Worm (Caenorhabditis elegans) whole organism, L2 larva: ENCODE results near the gene K03B4.9.

ENCODE experiments used
- F13H6.1 ChIP-seq: sonication (generic microtip); optimal IDR thresholded peaks from 2 replicates; lab custom pipeline; 2016; ENCODE audit warnings: missing genetic modification characterization, missing compliant biosample characterization
- Y55F3AM.14 ChIP-seq: fragments of 200-800 bp; sonication (Bioruptor generic); optimal IDR thresholded peaks from 2 replicates; lab custom pipeline; 2018; ENCODE audit warnings: mild to moderate bottlenecking, missing genetic modification characterization, missing compliant biosample characterization
- dmd-4 ChIP-seq: sonication (generic microtip); optimal IDR thresholded peaks from 2 replicates; lab custom pipeline; 2017; ENCODE audit warnings: missing biosample characterization, missing genetic modification characterization
- lin-39 ChIP-seq: fragments of 150-350 bp; optimal IDR thresholded peaks from 2 replicates; lab custom pipeline; 2014; ENCODE audit warnings: missing biosample characterization, missing genetic modification reagents, missing genetic modification characterization
- nhr-10 ChIP-seq: sonication (generic microtip); optimal IDR thresholded peaks from 2 replicates; lab custom pipeline; 2017; ENCODE audit warnings: missing biosample characterization, missing genetic modification characterization
- snpc-4 ChIP-seq: fragments of 150-350 bp; optimal IDR thresholded peaks from 2 replicates; lab custom pipeline; 2014; ENCODE audit warnings: missing biosample characterization, missing genetic modification characterization
- zag-1 ChIP-seq: fragments of 150-350 bp; optimal IDR thresholded peaks from 2 replicates; lab custom pipeline; 2014; ENCODE audit warnings: missing biosample characterization, missing genetic modification characterization

DNA sequence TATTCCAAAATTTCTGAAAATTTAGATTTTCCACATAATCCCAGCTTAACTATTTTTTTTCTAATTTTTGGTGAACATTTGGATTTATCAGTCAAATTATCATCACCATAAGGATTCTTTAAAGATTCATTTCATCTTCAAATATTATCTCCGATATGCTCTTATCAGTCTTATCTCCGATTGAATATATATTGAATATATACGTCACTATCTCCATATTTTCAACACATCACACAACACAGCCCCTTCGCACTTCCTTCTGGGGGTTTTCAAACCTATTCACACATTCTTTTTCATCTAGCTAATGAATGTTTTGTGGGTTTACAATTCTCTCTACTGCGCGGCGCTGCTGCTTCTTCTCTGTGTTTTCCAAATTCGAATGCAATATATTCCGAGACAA is 26.3 kb upstream of the K03B4.9 start:
- TF ChIP-seq snpc-4 (no peak), Y55F3AM.14 (GFP tag; lab: Kevin White, UChicago) (no peak), zag-1 (no peak), lin-39 (tag; lab: Kevin White, UChicago) (no peak), F13H6.1 (tag; lab: Kevin White, UChicago) (no peak), nhr-10 (tag; lab: Kevin White, UChicago) (no peak), dmd-4 (tag; lab: Kevin White, UChicago) (no peak)
